Fruit fly (Drosophila melanogaster) whole organism, embryonic: ENCODE measurements around the gene zye.

Source experiments
- Atf6 ChIP-seq: fragments of 200-800 bp; sonication (Bioruptor generic); IDR thresholded peaks from 2 replicates; pipeline ENCODE4 v1.3.6; 2022; ENCODE audit warnings: missing biosample characterization, missing genetic modification characterization
- Bteb2 ChIP-seq: fragments of 200-800 bp; sonication (Bioruptor generic); optimal IDR thresholded peaks from 2 replicates; lab custom pipeline; 2016; ENCODE audit warnings: missing biosample characterization, missing genetic modification characterization
- CG10321 ChIP-seq: fragments of 200-800 bp; sonication (Bioruptor generic); IDR thresholded peaks from 2 replicates; pipeline ENCODE4 v1.3.6; 2022; ENCODE audit warnings: missing biosample characterization, missing genetic modification characterization
- CG11247 ChIP-seq: fragments of 200-800 bp; sonication (Bioruptor generic); IDR thresholded peaks from 2 replicates; pipeline ENCODE4 v1.3.6; 2022; ENCODE audit warnings: missing biosample characterization, missing genetic modification characterization
- CG12236 ChIP-seq: fragments of 200-800 bp; sonication (Bioruptor generic); optimal IDR thresholded peaks from 2 replicates; lab custom pipeline; 2016; ENCODE audit warnings: missing biosample characterization, missing genetic modification characterization
- CG17359 ChIP-seq: fragments of 200-800 bp; sonication (Bioruptor generic); optimal IDR thresholded peaks from 3 replicates; lab custom pipeline; 2018; ENCODE audit warnings: missing biosample characterization, mild to moderate bottlenecking, missing genetic modification characterization, moderate library complexity
- CG31388 ChIP-seq: fragments of 200-800 bp; sonication (Bioruptor generic); optimal IDR thresholded peaks from 2 replicates; lab custom pipeline; 2016; ENCODE audit warnings: missing biosample characterization, missing genetic modification characterization
- CG4730 ChIP-seq: fragments of 200-800 bp; sonication (Bioruptor generic); IDR thresholded peaks from 2 replicates; pipeline ENCODE4 v1.3.6; 2022; ENCODE audit warnings: missing biosample characterization, missing genetic modification characterization
- CG6272 ChIP-seq: fragments of 200-800 bp; sonication (Bioruptor generic); IDR thresholded peaks from 2 replicates; pipeline ENCODE4 v1.3.6; 2022; ENCODE audit warnings: missing biosample characterization, missing genetic modification characterization
- CG6683 ChIP-seq: fragments of 200-800 bp; sonication (Bioruptor generic); optimal IDR thresholded peaks from 2 replicates; lab custom pipeline; 2017; ENCODE audit warnings: missing biosample characterization, mild to moderate bottlenecking, missing genetic modification characterization, missing genetic modification reagents
- CG7271 ChIP-seq: fragments of 200-800 bp; sonication (Bioruptor generic); optimal IDR thresholded peaks from 2 replicates; lab custom pipeline; 2018; ENCODE audit warnings: missing biosample characterization, mild to moderate bottlenecking, missing genetic modification characterization, moderate library complexity
- CG7556 ChIP-seq: fragments of 200-800 bp; sonication (Bioruptor generic); optimal IDR thresholded peaks from 2 replicates; lab custom pipeline; 2017; ENCODE audit warnings: missing biosample characterization, mild to moderate bottlenecking, missing genetic modification characterization
- CG7786 ChIP-seq: fragments of 200-800 bp; sonication (Bioruptor generic); optimal IDR thresholded peaks from 2 replicates; lab custom pipeline; 2016; ENCODE audit warnings: missing biosample characterization, missing genetic modification characterization
- CG8089 ChIP-seq: fragments of 200-800 bp; sonication (Bioruptor generic); optimal IDR thresholded peaks from 3 replicates; lab custom pipeline; 2016; ENCODE audit warnings: missing biosample characterization, missing genetic modification characterization
- CG8478 ChIP-seq: fragments of >200 bp; optimal IDR thresholded peaks from 2 replicates; lab custom pipeline; 2018
- CG8944 ChIP-seq: fragments of 200-800 bp; sonication (Bioruptor generic); optimal IDR thresholded peaks from 3 replicates; lab custom pipeline; 2016; ENCODE audit warnings: missing biosample characterization, missing genetic modification characterization
- CG9215 ChIP-seq: fragments of 200-800 bp; sonication (Bioruptor generic); IDR thresholded peaks from 2 replicates; pipeline ENCODE4 v1.3.6; 2022; ENCODE audit warnings: missing biosample characterization, missing genetic modification characterization
- Dip3 ChIP-seq: fragments of 200-800 bp; sonication (Bioruptor generic); optimal IDR thresholded peaks from 3 replicates; lab custom pipeline; 2016; ENCODE audit warnings: missing biosample characterization, missing genetic modification characterization
- Drgx ChIP-seq: fragments of 200-800 bp; sonication (Bioruptor generic); IDR thresholded peaks from 2 replicates; pipeline ENCODE4 v1.3.6; 2022; ENCODE audit warnings: missing biosample characterization, missing genetic modification characterization
- Elba2 ChIP-seq: fragments of 200-800 bp; sonication (Bioruptor generic); optimal IDR thresholded peaks from 3 replicates; lab custom pipeline; 2016; ENCODE audit warnings: missing biosample characterization, missing genetic modification characterization
- Ets65A ChIP-seq: fragments of 200-800 bp; sonication (Bioruptor generic); peaks from one replicate; lab custom pipeline; 2016; ENCODE audit warnings: missing biosample characterization, missing genetic modification characterization
- Gug ChIP-seq: fragments of 200-800 bp; sonication (Bioruptor generic); IDR thresholded peaks from 4 replicates; pipeline ENCODE4 v1.3.6; 2022; ENCODE audit warnings: missing biosample characterization, missing genetic modification characterization
- HLH54F ChIP-seq: fragments of 200-800 bp; sonication (Bioruptor generic); optimal IDR thresholded peaks from 3 replicates; lab custom pipeline; 2016; ENCODE audit warnings: missing biosample characterization, missing genetic modification characterization
- NfI ChIP-seq: fragments of 200-800 bp; sonication (Bioruptor generic); optimal IDR thresholded peaks from 3 replicates; lab custom pipeline; 2018; ENCODE audit warnings: missing biosample characterization, mild to moderate bottlenecking, missing genetic modification characterization, moderate library complexity
- Poxn ChIP-seq: fragments of 200-800 bp; sonication (Bioruptor generic); IDR thresholded peaks from 2 replicates; pipeline ENCODE4 v1.3.6; 2022; ENCODE audit warnings: missing biosample characterization, missing genetic modification characterization
- Rfx ChIP-seq: fragments of 200-800 bp; sonication (Bioruptor generic); IDR thresholded peaks from 2 replicates; pipeline ENCODE4 v1.3.6; 2022; ENCODE audit warnings: missing biosample characterization, missing genetic modification characterization
- Side ChIP-seq: fragments of 200-800 bp; sonication (Bioruptor generic); optimal IDR thresholded peaks from 2 replicates; lab custom pipeline; 2016; ENCODE audit warnings: missing biosample characterization, missing genetic modification characterization
- Sry-β ChIP-seq: fragments of 200-800 bp; sonication (Bioruptor generic); optimal IDR thresholded peaks from 2 replicates; lab custom pipeline; 2018; ENCODE audit warnings: missing biosample characterization, mild to moderate bottlenecking, missing genetic modification characterization, moderate library complexity
- az2 ChIP-seq: fragments of 200-800 bp; sonication (Bioruptor generic); optimal IDR thresholded peaks from 3 replicates; lab custom pipeline; 2016; ENCODE audit warnings: missing biosample characterization, missing genetic modification characterization
- bab2 ChIP-seq: fragments of 200-800 bp; sonication (Bioruptor generic); optimal IDR thresholded peaks from 2 replicates; lab custom pipeline; 2016; ENCODE audit warnings: missing biosample characterization, missing genetic modification characterization
- chinmo ChIP-seq: fragments of 200-800 bp; sonication (Bioruptor generic); IDR thresholded peaks from 4 replicates; pipeline ENCODE4 v1.3.6; 2022; ENCODE audit warnings: missing biosample characterization, missing genetic modification characterization; ENCODE audit not compliant: partially characterized antibody
- croc ChIP-seq: fragments of 200-800 bp; sonication (Bioruptor generic); conservative IDR thresholded peaks from 3 replicates; pipeline ENCODE4 v1.3.6; 2022; ENCODE audit warnings: missing biosample characterization, missing genetic modification characterization
- dmrt99B ChIP-seq: fragments of 200-800 bp; sonication (Bioruptor generic); optimal IDR thresholded peaks from 2 replicates; lab custom pipeline; 2018; ENCODE audit warnings: missing biosample characterization, mild to moderate bottlenecking, missing genetic modification characterization, moderate library complexity
- fu2 ChIP-seq: fragments of 200-800 bp; sonication (Bioruptor generic); optimal IDR thresholded peaks from 2 replicates; lab custom pipeline; 2016; ENCODE audit warnings: missing biosample characterization, missing genetic modification characterization
- gce ChIP-seq: fragments of 200-800 bp; sonication (Bioruptor generic); IDR thresholded peaks from 3 replicates; pipeline ENCODE4 v1.3.6; 2022; ENCODE audit warnings: missing biosample characterization, missing genetic modification characterization
- gcm ChIP-seq: fragments of 200-800 bp; sonication (Bioruptor generic); optimal IDR thresholded peaks from 2 replicates; lab custom pipeline; 2019; ENCODE audit warnings: missing biosample characterization, mild to moderate bottlenecking, missing genetic modification characterization, moderate library complexity
- gt ChIP-seq: fragments of 200-800 bp; sonication (Bioruptor generic); IDR thresholded peaks from 2 replicates; pipeline ENCODE4 v1.3.6; 2022; ENCODE audit warnings: missing biosample characterization, missing genetic modification characterization
- her ChIP-seq: fragments of 200-800 bp; sonication (Bioruptor generic); optimal IDR thresholded peaks from 2 replicates; lab custom pipeline; 2016; ENCODE audit warnings: missing biosample characterization, missing genetic modification characterization
- inv ChIP-seq: fragments of 200-800 bp; sonication (Bioruptor generic); IDR thresholded peaks from 2 replicates; pipeline ENCODE4 v1.3.6; 2022; ENCODE audit warnings: missing biosample characterization, missing genetic modification characterization; ENCODE audit not compliant: partially characterized antibody
- kay ChIP-seq: fragments of 200-800 bp; sonication (Bioruptor generic); optimal IDR thresholded peaks from 2 replicates; lab custom pipeline; 2016; ENCODE audit warnings: missing biosample characterization, missing genetic modification characterization
- mam ChIP-seq: fragments of 200-800 bp; sonication (Bioruptor generic); optimal IDR thresholded peaks from 3 replicates; lab custom pipeline; 2016; ENCODE audit warnings: missing biosample characterization, missing genetic modification characterization
- odd ChIP-seq: fragments of 200-800 bp; sonication (Bioruptor generic); optimal IDR thresholded peaks from 2 replicates; lab custom pipeline; 2017; ENCODE audit warnings: missing biosample characterization, mild to moderate bottlenecking, missing genetic modification characterization
- run ChIP-seq: fragments of 200-800 bp; sonication (Bioruptor generic); optimal IDR thresholded peaks from 3 replicates; lab custom pipeline; 2018; ENCODE audit warnings: missing biosample characterization, mild to moderate bottlenecking, missing genetic modification characterization
- sd ChIP-seq: fragments of 200-800 bp; sonication (Bioruptor generic); optimal IDR thresholded peaks from 3 replicates; lab custom pipeline; 2018; ENCODE audit warnings: missing biosample characterization, mild to moderate bottlenecking, missing genetic modification characterization, moderate library complexity
- sisA ChIP-seq: fragments of 200-800 bp; sonication (Bioruptor generic); IDR thresholded peaks from 2 replicates; pipeline ENCODE4 v1.3.6; 2022; ENCODE audit warnings: missing biosample characterization, missing genetic modification characterization
- so ChIP-seq: fragments of 200-800 bp; sonication (Bioruptor generic); IDR thresholded peaks from 3 replicates; pipeline ENCODE4 v1.3.6; 2022; ENCODE audit warnings: missing biosample characterization, missing genetic modification characterization
- sob ChIP-seq: fragments of 200-800 bp; sonication (Bioruptor generic); IDR thresholded peaks from 2 replicates; pipeline ENCODE4 v1.3.6; 2022; ENCODE audit warnings: missing biosample characterization, missing genetic modification characterization
- tin ChIP-seq: fragments of 200-800 bp; sonication (Bioruptor generic); optimal IDR thresholded peaks from 3 replicates; lab custom pipeline; 2016; ENCODE audit warnings: missing biosample characterization, missing genetic modification characterization
- tll ChIP-seq, 2 experiments: fragments of 200-800 bp in 1 of 2; fragments of >200 bp in 1 of 2; sonication (Bioruptor generic) in 1 of 2; optimal IDR thresholded peaks; 2 replicates each; lab custom pipeline; 2017 to 2019; ENCODE audit warnings: missing biosample characterization in 2 of 2, missing genetic modification characterization in 2 of 2, mild to moderate bottlenecking in 1 of 2, moderate library complexity in 1 of 2
- tx ChIP-seq: fragments of 200-800 bp; sonication (Bioruptor generic); optimal IDR thresholded peaks from 2 replicates; lab custom pipeline; 2016; ENCODE audit warnings: missing biosample characterization, missing genetic modification characterization
- unpg ChIP-seq: fragments of 200-800 bp; sonication (Bioruptor generic); optimal IDR thresholded peaks from 3 replicates; lab custom pipeline; 2018; ENCODE audit warnings: missing biosample characterization, mild to moderate bottlenecking, missing genetic modification characterization, moderate library complexity
- wek ChIP-seq: fragments of 200-800 bp; sonication (Bioruptor generic); optimal IDR thresholded peaks from 3 replicates; lab custom pipeline; 2018; ENCODE audit warnings: missing biosample characterization, mild to moderate bottlenecking, missing genetic modification characterization, moderate library complexity
- zfh2 ChIP-seq: fragments of 200-800 bp; sonication (Bioruptor generic); optimal IDR thresholded peaks from 2 replicates; lab custom pipeline; 2016; ENCODE audit warnings: missing biosample characterization, missing genetic modification characterization

Gene zye

DNA sequence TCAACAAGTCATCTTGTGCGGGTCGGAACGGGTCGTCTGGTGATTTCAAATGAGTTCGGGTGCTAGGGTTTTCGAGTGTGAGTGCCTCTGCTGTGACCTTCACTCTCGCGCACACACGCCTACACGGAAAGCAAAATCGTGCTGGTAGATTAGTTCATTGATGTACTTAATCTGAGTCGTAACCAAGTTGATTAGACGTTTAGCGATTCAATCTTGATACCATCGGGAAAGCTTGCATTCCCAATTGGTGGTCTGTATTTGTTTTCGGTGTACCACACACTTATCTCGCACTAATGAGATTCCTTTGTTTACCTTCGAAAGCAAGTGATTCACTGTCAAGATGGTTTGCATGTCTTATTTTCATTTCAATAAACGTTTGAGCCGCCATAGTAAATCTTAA lies 24.4 kb upstream of the zye start (continued):
- no peak for TF ChIP-seq croc (GFP tag; lab: Robert Waterston, UW)
- no peak for TF ChIP-seq tll (GFP tag; optimal IDR thresholded peaks at IDR 0.05; lab: Kevin White, UChicago)
- TF ChIP-seq Elba2 (GFP tag; lab: Kevin White, UChicago): no peak
- peak; percentile 16 for TF ChIP-seq CG12236 (GFP tag; lab: Kevin White, UChicago)
- TF ChIP-seq her: peak; percentile 57
- TF ChIP-seq wek (GFP tag; lab: Kevin White, UChicago): no peak
- TF ChIP-seq kay (GFP tag; lab: Kevin White, UChicago): peak; percentile 38
- peak; percentile 43 for TF ChIP-seq HLH54F (GFP tag; lab: Kevin White, UChicago)
- no peak; the same call in 1 of the 2 replicates for TF ChIP-seq Drgx
- peak; percentile 40 for TF ChIP-seq mam (GFP tag; lab: Kevin White, UChicago)
- no peak for TF ChIP-seq CG6272 (GFP tag; lab: Robert Waterston, UW)
- TF ChIP-seq Ets65A: peak; percentile 85
- TF ChIP-seq Dip3: no peak
- peak; percentile 11 for TF ChIP-seq Side (GFP tag; lab: Kevin White, UChicago)
- no peak for TF ChIP-seq CG31388 (GFP tag; lab: Kevin White, UChicago)
- TF ChIP-seq CG7556 (GFP tag; lab: Kevin White, UChicago): peak; percentile 4
- TF ChIP-seq dmrt99B (tag; lab: Kevin White, UChicago): peak; percentile 38
- peak; percentile 44 for TF ChIP-seq NfI (GFP tag; lab: Kevin White, UChicago)
- no peak for TF ChIP-seq Poxn (GFP tag; lab: Robert Waterston, UW)
- no peak for TF ChIP-seq inv
- TF ChIP-seq CG11247 (GFP tag; lab: Robert Waterston, UW): no peak
- peak; percentile 7 for TF ChIP-seq zfh2 (GFP tag; lab: Kevin White, UChicago)
- peak; percentile 48 for TF ChIP-seq unpg (GFP tag; lab: Kevin White, UChicago)
- no peak for TF ChIP-seq CG7271 (tag; lab: Kevin White, UChicago)
- TF ChIP-seq sd (tag; lab: Kevin White, UChicago): peak; percentile 72
- TF ChIP-seq chinmo (GFP tag; lab: Robert Waterston, UW): peak; percentile 82; the same call in 2 of the 4 replicates
- peak; percentile 35; the same call in 1 of the 2 replicates for TF ChIP-seq sob (GFP tag; lab: Robert Waterston, UW)
- no peak for TF ChIP-seq CG9215 (GFP tag; lab: Robert Waterston, UW)
- TF ChIP-seq gt (GFP tag; lab: Robert Waterston, UW): no peak
- no peak for TF ChIP-seq tin
- TF ChIP-seq gcm: peak; percentile 41
- TF ChIP-seq tx (GFP tag; lab: Kevin White, UChicago): no peak
- no peak for TF ChIP-seq CG8478 (lab: Kevin White, UChicago)
- TF ChIP-seq Atf6 (GFP tag; lab: Robert Waterston, UW): peak; percentile 70
- TF ChIP-seq CG8944 (GFP tag; lab: Kevin White, UChicago): no peak
- no peak for TF ChIP-seq gce (GFP tag; lab: Robert Waterston, UW)
- peak; percentile 22; the same call in 1 of the 4 replicates for TF ChIP-seq Gug (GFP tag; lab: Robert Waterston, UW)
- peak; percentile 43 for TF ChIP-seq CG17359 (tag; lab: Kevin White, UChicago)
- TF ChIP-seq Rfx: peak; percentile 68
- TF ChIP-seq CG7786: peak; percentile 31
- TF ChIP-seq CG4730 (GFP tag; lab: Robert Waterston, UW): peak; percentile 41; the same call in 1 of the 2 replicates
- no peak for TF ChIP-seq CG10321 (GFP tag; lab: Robert Waterston, UW)
- TF ChIP-seq Sry-β: no peak
- TF ChIP-seq run: no peak
- peak; percentile 1 for TF ChIP-seq Bteb2 (GFP tag; lab: Kevin White, UChicago)
- TF ChIP-seq az2 (GFP tag; lab: Kevin White, UChicago): peak; percentile 24
- no peak for TF ChIP-seq CG6683 (GFP tag; lab: Kevin White, UChicago)
- no peak for TF ChIP-seq odd (GFP tag; lab: Kevin White, UChicago)
- TF ChIP-seq fu2 (GFP tag; lab: Kevin White, UChicago): no peak
- peak; percentile 66; the same call in 2 of the 3 replicates for TF ChIP-seq so (GFP tag; lab: Robert Waterston, UW)
- TF ChIP-seq sisA (GFP tag; lab: Robert Waterston, UW): 0 out of 2 replicates have a peak, but pooled peaks have one; percentile 19
- no peak for TF ChIP-seq CG8089
- peak; percentile 29 for TF ChIP-seq bab2 (GFP tag; lab: Kevin White, UChicago)
